Fruit fly (Drosophila melanogaster) whole organism, embryonic: Measurements from ENCODE around the gene Lrr47.

Experiments used
- ATbp ChIP-seq: fragments of 200-800 bp; sonication (Bioruptor generic); optimal IDR thresholded peaks from 2 replicates; lab custom pipeline; 2017; ENCODE audit warnings: missing biosample characterization, mild to moderate bottlenecking, missing genetic modification characterization, missing genetic modification reagents
- B-H2 ChIP-seq: fragments of 200-800 bp; sonication (Bioruptor generic); optimal IDR thresholded peaks from 2 replicates; lab custom pipeline; 2018; ENCODE audit warnings: missing biosample characterization, mild to moderate bottlenecking, missing genetic modification characterization
- C15 ChIP-seq: fragments of 200-800 bp; sonication (Bioruptor generic); IDR thresholded peaks from 3 replicates; pipeline ENCODE4 v1.3.6; 2022; ENCODE audit warnings: missing biosample characterization, missing genetic modification characterization
- CG10209 ChIP-seq: fragments of 200-800 bp; sonication (Bioruptor generic); optimal IDR thresholded peaks from 3 replicates; lab custom pipeline; 2017; ENCODE audit warnings: missing biosample characterization, mild to moderate bottlenecking, missing genetic modification characterization, missing genetic modification reagents
- CG1024 ChIP-seq: fragments of 200-800 bp; sonication (Bioruptor generic); IDR thresholded peaks from 2 replicates; pipeline ENCODE4 v1.3.6; 2022; ENCODE audit warnings: missing biosample characterization, missing genetic modification characterization
- CG10959 ChIP-seq: fragments of 200-800 bp; sonication (Bioruptor generic); IDR thresholded peaks from 2 replicates; pipeline ENCODE4 v1.3.6; 2022; ENCODE audit warnings: missing biosample characterization, missing genetic modification characterization
- CG11696 ChIP-seq: fragments of 200-800 bp; sonication (Bioruptor generic); IDR thresholded peaks from 2 replicates; pipeline ENCODE4 v1.3.6; 2022; ENCODE audit warnings: missing biosample characterization, missing genetic modification characterization
- CG11723 ChIP-seq: fragments of 200-800 bp; sonication (Bioruptor generic); optimal IDR thresholded peaks from 2 replicates; lab custom pipeline; 2017; ENCODE audit warnings: missing biosample characterization, mild to moderate bottlenecking, missing genetic modification characterization
- CG12391 ChIP-seq: fragments of 200-800 bp; sonication (Bioruptor generic); optimal IDR thresholded peaks from 3 replicates; lab custom pipeline; 2018; ENCODE audit warnings: missing biosample characterization, mild to moderate bottlenecking, missing genetic modification characterization, moderate library complexity
- CG13775 ChIP-seq: fragments of 200-800 bp; sonication (Bioruptor generic); optimal IDR thresholded peaks from 3 replicates; lab custom pipeline; 2017; ENCODE audit warnings: missing biosample characterization, mild to moderate bottlenecking, missing genetic modification characterization
- CG14965 ChIP-seq: fragments of 200-800 bp; sonication (Bioruptor generic); optimal IDR thresholded peaks from 2 replicates; lab custom pipeline; 2016; ENCODE audit warnings: missing biosample characterization, missing genetic modification characterization, borderline replicate concordance
- CG15269 ChIP-seq: fragments of 200-800 bp; sonication (Bioruptor generic); optimal IDR thresholded peaks from 2 replicates; lab custom pipeline; 2018; ENCODE audit warnings: missing biosample characterization, mild to moderate bottlenecking, missing genetic modification characterization, moderate library complexity
- CG1603 ChIP-seq: fragments of 200-800 bp; sonication (Bioruptor generic); optimal IDR thresholded peaks from 2 replicates; lab custom pipeline; 2019; ENCODE audit warnings: missing biosample characterization, mild to moderate bottlenecking, missing genetic modification characterization, moderate library complexity
- CG1647 ChIP-seq: fragments of 200-800 bp; sonication (Bioruptor generic); optimal IDR thresholded peaks from 3 replicates; lab custom pipeline; 2016; ENCODE audit warnings: missing biosample characterization, missing genetic modification characterization
- CG18011 ChIP-seq: fragments of 200-800 bp; sonication (Bioruptor generic); optimal IDR thresholded peaks from 2 replicates; lab custom pipeline; 2017; ENCODE audit warnings: missing biosample characterization, missing genetic modification characterization, mild to moderate bottlenecking, moderate library complexity, missing genotype
- CG18764 ChIP-seq: fragments of 200-800 bp; sonication (Bioruptor generic); optimal IDR thresholded peaks from 3 replicates; lab custom pipeline; 2016; ENCODE audit warnings: missing biosample characterization, missing genetic modification characterization
- CG2678 ChIP-seq: fragments of 200-800 bp; sonication (Bioruptor generic); optimal IDR thresholded peaks from 3 replicates; lab custom pipeline; 2019; ENCODE audit warnings: missing biosample characterization, mild to moderate bottlenecking, missing genetic modification characterization, moderate library complexity
- CG31441 ChIP-seq: fragments of 200-800 bp; sonication (Bioruptor generic); IDR thresholded peaks from 2 replicates; pipeline ENCODE4 v1.3.6; 2022; ENCODE audit warnings: missing biosample characterization, missing genetic modification characterization
- CG3847 ChIP-seq: fragments of 200-800 bp; sonication (Bioruptor generic); IDR thresholded peaks from 2 replicates; pipeline ENCODE4 v1.3.6; 2022; ENCODE audit warnings: missing biosample characterization, missing genetic modification characterization
- CG4854 ChIP-seq: fragments of 200-800 bp; sonication (Bioruptor generic); optimal IDR thresholded peaks from 2 replicates; lab custom pipeline; 2016; ENCODE audit warnings: missing biosample characterization, missing genetic modification characterization, inconsistent platforms
- CG5180 ChIP-seq: fragments of 200-800 bp; sonication (Bioruptor generic); optimal IDR thresholded peaks from 3 replicates; lab custom pipeline; 2017; ENCODE audit warnings: missing biosample characterization, missing genetic modification characterization, mild to moderate bottlenecking, moderate library complexity, missing genetic modification reagents
- CG6813 ChIP-seq: fragments of 200-800 bp; sonication (Bioruptor generic); optimal IDR thresholded peaks from 2 replicates; lab custom pipeline; 2017; ENCODE audit warnings: missing biosample characterization, missing genetic modification characterization, mild to moderate bottlenecking, moderate library complexity, missing genetic modification reagents
- CG8290 ChIP-seq, 3 experiments: fragments of 200-800 bp; sonication (Bioruptor generic); optimal IDR thresholded peaks; 2 replicates each; lab custom pipeline; 2016 to 2019; ENCODE audit warnings: missing biosample characterization in 3 of 3, missing genetic modification characterization in 3 of 3, mild to moderate bottlenecking in 2 of 3, moderate library complexity in 1 of 3
- Camta ChIP-seq: fragments of 200-800 bp; sonication (Bioruptor generic); optimal IDR thresholded peaks from 2 replicates; lab custom pipeline; 2016; ENCODE audit warnings: missing biosample characterization, missing genetic modification characterization
- CkIIα-i1 ChIP-seq: fragments of 200-800 bp; sonication (Bioruptor generic); IDR thresholded peaks from 2 replicates; pipeline ENCODE4 v1.3.6; 2022; ENCODE audit warnings: missing biosample characterization, missing genetic modification characterization
- D19A ChIP-seq: fragments of 200-800 bp; optimal IDR thresholded peaks from 3 replicates; lab custom pipeline; 2019; ENCODE audit warnings: missing biosample characterization, mild to moderate bottlenecking, missing genetic modification characterization, moderate library complexity
- Dp ChIP-seq: fragments of 200-800 bp; sonication (Bioruptor generic); optimal IDR thresholded peaks from 2 replicates; lab custom pipeline; 2018; ENCODE audit warnings: missing biosample characterization, mild to moderate bottlenecking, missing genetic modification characterization, moderate library complexity
- Ets97D ChIP-seq: fragments of 200-800 bp; sonication (Bioruptor generic); optimal IDR thresholded peaks from 3 replicates; lab custom pipeline; 2016; ENCODE audit warnings: missing biosample characterization, missing genetic modification characterization
- HHEX ChIP-seq: fragments of 200-800 bp; sonication (Bioruptor generic); optimal IDR thresholded peaks from 3 replicates; lab custom pipeline; 2017; ENCODE audit warnings: missing biosample characterization, mild to moderate bottlenecking, missing genetic modification characterization, missing genetic modification reagents
- HmgZ ChIP-seq: fragments of 200-800 bp; sonication (Bioruptor generic); optimal IDR thresholded peaks from 2 replicates; lab custom pipeline; 2018; ENCODE audit warnings: missing biosample characterization, mild to moderate bottlenecking, missing genetic modification characterization
- Oaz ChIP-seq: fragments of 200-800 bp; sonication (Bioruptor generic); IDR thresholded peaks from 2 replicates; pipeline ENCODE4 v1.3.6; 2022; ENCODE audit warnings: missing biosample characterization, missing genetic modification characterization
- bab2 ChIP-seq: fragments of 200-800 bp; sonication (Bioruptor generic); optimal IDR thresholded peaks from 2 replicates; lab custom pipeline; 2016; ENCODE audit warnings: missing biosample characterization, missing genetic modification characterization
- cato ChIP-seq: fragments of 200-800 bp; sonication (Bioruptor generic); optimal IDR thresholded peaks from 2 replicates; lab custom pipeline; 2016; ENCODE audit warnings: missing biosample characterization, missing genetic modification characterization, borderline replicate concordance
- dmrt99B ChIP-seq: fragments of 200-800 bp; sonication (Bioruptor generic); optimal IDR thresholded peaks from 2 replicates; lab custom pipeline; 2018; ENCODE audit warnings: missing biosample characterization, mild to moderate bottlenecking, missing genetic modification characterization, moderate library complexity
- eyg ChIP-seq: fragments of 200-800 bp; sonication (Bioruptor generic); optimal IDR thresholded peaks from 3 replicates; lab custom pipeline; 2016; ENCODE audit warnings: missing biosample characterization, missing genetic modification characterization
- grn ChIP-seq: fragments of 200-800 bp; sonication (Bioruptor generic); optimal IDR thresholded peaks from 3 replicates; lab custom pipeline; 2017; ENCODE audit warnings: missing biosample characterization, missing genetic modification characterization
- gsb ChIP-seq: fragments of 200-800 bp; sonication (Bioruptor generic); IDR thresholded peaks from 2 replicates; pipeline ENCODE4 v1.3.6; 2022; ENCODE audit warnings: missing biosample characterization, missing genetic modification characterization
- jigr1 ChIP-seq: fragments of 200-800 bp; sonication (Bioruptor generic); IDR thresholded peaks from 3 replicates; pipeline ENCODE4 v1.3.6; 2022; ENCODE audit warnings: missing biosample characterization, missing genetic modification characterization
- klu ChIP-seq: fragments of 200-800 bp; sonication (Bioruptor generic); IDR thresholded peaks from 2 replicates; pipeline ENCODE4 v1.3.6; 2022; ENCODE audit warnings: missing biosample characterization, missing genetic modification characterization
- mld ChIP-seq: fragments of 200-800 bp; sonication (Bioruptor generic); IDR thresholded peaks from 3 replicates; pipeline ENCODE4 v1.3.6; 2022; ENCODE audit warnings: missing biosample characterization, missing genetic modification characterization; ENCODE audit not compliant: partially characterized antibody
- oc ChIP-seq: fragments of 200-800 bp; sonication (Bioruptor generic); optimal IDR thresholded peaks from 2 replicates; lab custom pipeline; 2018; ENCODE audit warnings: missing biosample characterization, mild to moderate bottlenecking, missing genetic modification characterization, moderate library complexity
- pnt ChIP-seq: fragments of 200-800 bp; sonication (Bioruptor generic); optimal IDR thresholded peaks from 3 replicates; lab custom pipeline; 2016; ENCODE audit warnings: missing biosample characterization, missing genetic modification characterization
- prd ChIP-seq, 3 experiments: fragments of >200 bp in 2 of 3; fragments of 200-800 bp in 1 of 3; sonication (Bioruptor generic) in 1 of 3; optimal IDR thresholded peaks in 2 of 3; IDR thresholded peaks in 1 of 3; 2 replicates in 2 of 3; 3 replicates in 1 of 3; pipeline versions ENCODE4 v1.3.6 to Lab custom; 2017 to 2022; ENCODE audit warnings: missing biosample characterization in 1 of 3, missing genetic modification characterization in 1 of 3
- psq ChIP-seq: fragments of 200-800 bp; sonication (Bioruptor generic); optimal IDR thresholded peaks from 2 replicates; lab custom pipeline; 2017; ENCODE audit warnings: missing biosample characterization, missing genetic modification characterization
- seq ChIP-seq: fragments of 200-800 bp; sonication (Bioruptor generic); IDR thresholded peaks from 2 replicates; pipeline ENCODE4 v1.3.6; 2022; ENCODE audit warnings: missing biosample characterization, missing genetic modification characterization
- sna ChIP-seq: fragments of 200-800 bp; sonication (Bioruptor generic); IDR thresholded peaks from 2 replicates; pipeline ENCODE4 v1.3.6; 2022; ENCODE audit warnings: missing biosample characterization, missing genetic modification characterization; ENCODE audit not compliant: partially characterized antibody
- sqz ChIP-seq: fragments of 200-800 bp; sonication (Bioruptor generic); optimal IDR thresholded peaks from 3 replicates; lab custom pipeline; 2018; ENCODE audit warnings: missing biosample characterization, mild to moderate bottlenecking, missing genetic modification characterization
- tna ChIP-seq: fragments of 200-800 bp; sonication (Bioruptor generic); IDR thresholded peaks from 2 replicates; pipeline ENCODE4 v1.3.6; 2022; ENCODE audit warnings: missing biosample characterization, missing genetic modification characterization; ENCODE audit not compliant: partially characterized antibody

Lrr47 gene

dm6 chr2L:10522174-10522893, 5.2 kb downstream of the Lrr47 start (continued):
- TF ChIP-seq cato (GFP tag; lab: Kevin White, UChicago) (peak; percentile 24), CG12391 (tag; lab: Kevin White, UChicago) (peak; percentile 67), CG18011 (peak; percentile 10), CG4854 (GFP tag; lab: Kevin White, UChicago) (no peak), CG18764 (GFP tag; lab: Kevin White, UChicago) (no peak), CG10959 (GFP tag; lab: Robert Waterston, UW) (no peak), CG13775 (peak; percentile 53), CG11723 (GFP tag; lab: Kevin White, UChicago) (peak; percentile 35), CG5180 (GFP tag; lab: Kevin White, UChicago) (peak; percentile 52), sqz (GFP tag; lab: Kevin White, UChicago) (peak; percentile 33), CkIIα-i1 (no peak), oc (tag; lab: Kevin White, UChicago) (no peak), sna (no peak), CG6813 (GFP tag; lab: Kevin White, UChicago) (peak; percentile 36), pnt (GFP tag; lab: Kevin White, UChicago) (no peak), jigr1 (0 out of 3 replicates have a peak, but pooled peaks have one; percentile 25), B-H2 (GFP tag; lab: Kevin White, UChicago) (no peak), CG11696 (no peak), Ets97D (GFP tag; lab: Kevin White, UChicago) (no peak), CG15269 (tag; lab: Kevin White, UChicago) (peak; percentile 76), eyg (no peak), psq (no peak), D19A (peak; percentile 49), CG8290 (GFP tag; optimal IDR thresholded peaks at IDR 0.05; lab: Kevin White, UChicago) (no peak), CG8290 (tag; optimal IDR thresholded peaks at IDR 0.05; lab: Kevin White, UChicago) (peak in 1 of 2 experiments; percentile 21), ATbp (GFP tag; lab: Kevin White, UChicago) (peak; percentile 51), HHEX (GFP tag; lab: Kevin White, UChicago) (peak; percentile 67), Camta (GFP tag; lab: Kevin White, UChicago) (no peak), CG3847 (GFP tag; lab: Robert Waterston, UW) (peak; percentile 75), grn (GFP tag; lab: Kevin White, UChicago) (peak; percentile 23), bab2 (GFP tag; lab: Kevin White, UChicago) (no peak), prd (optimal IDR thresholded peaks at IDR 0.05; lab: Kevin White, UChicago) (no peak), prd (GFP tag; IDR thresholded peaks at IDR 0.05; lab: Robert Waterston, UW) (peak; percentile 71; the same call in 2 of the 3 replicates), CG31441 (GFP tag; lab: Robert Waterston, UW) (peak; percentile 50; the same call in 1 of the 2 replicates), klu (GFP tag; lab: Robert Waterston, UW) (peak; percentile 49; the same call in 1 of the 2 replicates), CG14965 (GFP tag; lab: Kevin White, UChicago) (no peak), HmgZ (tag; lab: Kevin White, UChicago) (no peak), seq (GFP tag; lab: Robert Waterston, UW) (no peak; the same call in 1 of the 2 replicates), Dp (GFP tag; lab: Kevin White, UChicago) (no peak), tna (GFP tag; lab: Robert Waterston, UW) (no peak), CG10209 (GFP tag; lab: Kevin White, UChicago) (peak; percentile 74), CG1024 (GFP tag; lab: Robert Waterston, UW) (no peak), dmrt99B (peak; percentile 74), CG1603 (tag; lab: Kevin White, UChicago) (no peak), CG2678 (tag; lab: Kevin White, UChicago) (peak; percentile 83), mld (no peak), gsb (GFP tag; lab: Robert Waterston, UW) (peak; percentile 48), Oaz (GFP tag; lab: Robert Waterston, UW) (no peak), C15 (GFP tag; lab: Robert Waterston, UW) (no peak), CG1647 (no peak)
